Worm (Caenorhabditis elegans) whole organism, L1 larva: ENCODE results near the gene T25B9.1.

Experiments
- egl-27 ChIP-seq, 2 experiments: fragments of 150-350 bp in 1 of 2; sonication (generic microtip); optimal IDR thresholded peaks; 3 replicates each; lab custom pipeline; 2017 to 2018; ENCODE audit warnings: missing biosample characterization in 2 of 2, missing genetic modification characterization in 2 of 2, missing genetic modification reagents in 2 of 2
- lin-15B ChIP-seq: fragments of 150-350 bp; sonication (generic microtip); optimal IDR thresholded peaks from 3 replicates; lab custom pipeline; 2014; ENCODE audit warnings: missing biosample characterization, missing genetic modification characterization
- mdl-1 ChIP-seq, 2 experiments: fragments of 150-350 bp; optimal IDR thresholded peaks; 2 replicates each; lab custom pipeline; 2014 to 2017; ENCODE audit warnings: missing biosample characterization in 2 of 2, missing genetic modification characterization in 2 of 2, inconsistent platforms in 1 of 2
- pqm-1 ChIP-seq: sonication (generic microtip); optimal IDR thresholded peaks from 3 replicates; lab custom pipeline; 2017; ENCODE audit warnings: missing biosample characterization, missing genetic modification characterization
- swsn-7 ChIP-seq: sonication (generic microtip); optimal IDR thresholded peaks from 2 replicates; lab custom pipeline; 2016; ENCODE audit warnings: missing genetic modification characterization, missing compliant biosample characterization
- unc-130 ChIP-seq: fragments of 150-350 bp; optimal IDR thresholded peaks from 2 replicates; lab custom pipeline; 2017; ENCODE audit warnings: missing biosample characterization, missing genetic modification characterization, inconsistent platforms
- unc-98 ChIP-seq: fragments of 200-800 bp; sonication (Bioruptor generic); IDR thresholded peaks from 2 replicates; pipeline ENCODE4 v1.3.6; 2022; ENCODE audit warnings: missing genetic modification characterization, missing compliant biosample characterization
- zag-1 ChIP-seq: fragments of 150-350 bp; optimal IDR thresholded peaks from 2 replicates; lab custom pipeline; 2014; ENCODE audit warnings: missing biosample characterization, missing genetic modification characterization

- no peak for TF ChIP-seq unc-130 (tag; lab: Kevin White, UChicago)
- TF ChIP-seq pqm-1 (tag; lab: Kevin White, UChicago) = no peak
- no peak for TF ChIP-seq mdl-1 (tag; optimal IDR thresholded peaks at IDR 0.05; lab: Kevin White, UChicago)
- no peak for TF ChIP-seq zag-1 (tag; lab: Kevin White, UChicago)
- no peak for TF ChIP-seq egl-27 (tag; optimal IDR thresholded peaks at IDR 0.05; lab: Kevin White, UChicago)
- no peak for TF ChIP-seq unc-98 (GFP tag; lab: Robert Waterston, UW)
- no peak for TF ChIP-seq swsn-7
- TF ChIP-seq lin-15B (tag; lab: Kevin White, UChicago) = no peak
Observed at ce11 chrIV:10706090-10706489, 43.9 kb downstream of the T25B9.1 start, which contains the start of gene R102.6.
